Fruit fly (Drosophila melanogaster) whole organism, prepupa: ENCODE data around the gene CG8861.

Experiments
- Blimp-1 ChIP-seq: fragments of 200-800 bp; sonication (Bioruptor generic); optimal IDR thresholded peaks from 3 replicates; lab custom pipeline; 2017; ENCODE audit warnings: missing biosample characterization, missing genetic modification characterization, mild to moderate bottlenecking, moderate library complexity, missing genetic modification reagents
- CG10631 ChIP-seq: fragments of 200-800 bp; sonication (Bioruptor generic); optimal IDR thresholded peaks from 2 replicates; lab custom pipeline; 2016; ENCODE audit warnings: missing biosample characterization, missing genetic modification characterization
- CG10669 ChIP-seq: fragments of 200-800 bp; sonication (Bioruptor generic); optimal IDR thresholded peaks from 3 replicates; lab custom pipeline; 2018; ENCODE audit warnings: missing biosample characterization, mild to moderate bottlenecking, missing genetic modification characterization, moderate library complexity
- CG11294 ChIP-seq: fragments of 200-800 bp; sonication (Bioruptor generic); IDR thresholded peaks from 2 replicates; pipeline ENCODE4 v1.3.6; 2022; ENCODE audit warnings: missing biosample characterization, missing genetic modification characterization
- CG11762 ChIP-seq: fragments of 200-800 bp; sonication (Bioruptor generic); optimal IDR thresholded peaks from 3 replicates; lab custom pipeline; 2016; ENCODE audit warnings: missing biosample characterization, missing genetic modification characterization; ENCODE audit not compliant: insufficient read depth
- CG11902 ChIP-seq: fragments of 200-800 bp; sonication (Bioruptor generic); optimal IDR thresholded peaks from 3 replicates; lab custom pipeline; 2016; ENCODE audit warnings: missing biosample characterization, missing genetic modification characterization
- CG15336 ChIP-seq: fragments of 200-800 bp; sonication (Bioruptor generic); IDR thresholded peaks from 2 replicates; pipeline ENCODE4 v1.3.6; 2022; ENCODE audit warnings: missing biosample characterization, missing genetic modification characterization
- CG1621 ChIP-seq: fragments of 200-800 bp; sonication (Bioruptor generic); optimal IDR thresholded peaks from 3 replicates; lab custom pipeline; 2018; ENCODE audit warnings: missing biosample characterization, mild to moderate bottlenecking, missing genetic modification characterization
- CG16779 ChIP-seq: fragments of 200-800 bp; sonication (Bioruptor generic); optimal IDR thresholded peaks from 3 replicates; lab custom pipeline; 2017; ENCODE audit warnings: missing biosample characterization, mild to moderate bottlenecking, missing genetic modification characterization
- CG3032 ChIP-seq: fragments of 200-800 bp; optimal IDR thresholded peaks from 2 replicates; lab custom pipeline; 2019; ENCODE audit warnings: missing biosample characterization, mild to moderate bottlenecking, missing genetic modification characterization, moderate library complexity
- CG31627 ChIP-seq: fragments of 200-800 bp; sonication (Bioruptor generic); optimal IDR thresholded peaks from 3 replicates; lab custom pipeline; 2016; ENCODE audit warnings: missing biosample characterization, missing genetic modification characterization
- CG34406 ChIP-seq: fragments of 200-800 bp; sonication (Bioruptor generic); optimal IDR thresholded peaks from 3 replicates; lab custom pipeline; 2016; ENCODE audit warnings: missing biosample characterization, missing genetic modification characterization
- CG3919 ChIP-seq: fragments of 200-800 bp; sonication (Bioruptor generic); optimal IDR thresholded peaks from 3 replicates; lab custom pipeline; 2016; ENCODE audit warnings: missing biosample characterization, missing genetic modification characterization
- CG4318 ChIP-seq: fragments of 200-800 bp; sonication (Bioruptor generic); optimal IDR thresholded peaks from 3 replicates; lab custom pipeline; 2017; ENCODE audit warnings: missing biosample characterization, mild to moderate bottlenecking, missing genetic modification characterization
- CG6163 ChIP-seq: fragments of 200-800 bp; sonication (Bioruptor generic); IDR thresholded peaks from 3 replicates; pipeline ENCODE4 v1.3.6; 2022; ENCODE audit warnings: missing biosample characterization, missing genetic modification characterization
- CG6276 ChIP-seq: fragments of 200-800 bp; sonication (Bioruptor generic); optimal IDR thresholded peaks from 2 replicates; lab custom pipeline; 2017; ENCODE audit warnings: missing biosample characterization, mild to moderate bottlenecking, missing genetic modification characterization
- CG6808 ChIP-seq: fragments of 200-800 bp; sonication (Bioruptor generic); optimal IDR thresholded peaks from 3 replicates; lab custom pipeline; 2017; ENCODE audit warnings: missing biosample characterization, missing genetic modification characterization, mild to moderate bottlenecking, moderate library complexity, missing genetic modification reagents
- CG8119 ChIP-seq: fragments of 200-800 bp; sonication (Bioruptor generic); IDR thresholded peaks from 3 replicates; pipeline ENCODE4 v1.3.6; 2022; ENCODE audit warnings: missing biosample characterization, missing genetic modification characterization
- CG8319 ChIP-seq: fragments of 200-800 bp; sonication (Bioruptor generic); optimal IDR thresholded peaks from 3 replicates; lab custom pipeline; 2016; ENCODE audit warnings: missing biosample characterization, missing genetic modification characterization
- CG8632 ChIP-seq: fragments of 200-800 bp; sonication (Bioruptor generic); optimal IDR thresholded peaks from 3 replicates; lab custom pipeline; 2016; ENCODE audit warnings: missing biosample characterization, missing genetic modification characterization
- Eip78C ChIP-seq: fragments of 200-800 bp; sonication (Bioruptor generic); peaks from one replicate; lab custom pipeline; 2016; ENCODE audit warnings: missing biosample characterization, missing genetic modification characterization
- Ets96B ChIP-seq: fragments of 200-800 bp; optimal IDR thresholded peaks from 2 replicates; lab custom pipeline; 2019; ENCODE audit warnings: missing biosample characterization, mild to moderate bottlenecking, missing genetic modification characterization, moderate library complexity
- Gug ChIP-seq: fragments of 200-800 bp; sonication (Bioruptor generic); IDR thresholded peaks from 2 replicates; pipeline ENCODE4 v1.3.6; 2022; ENCODE audit warnings: missing biosample characterization, missing genetic modification characterization
- Hr38 ChIP-seq: sonication (Bioruptor generic); optimal IDR thresholded peaks from 2 replicates; lab custom pipeline; 2016; ENCODE audit warnings: missing biosample characterization, missing genetic modification characterization
- Hr39 ChIP-seq: fragments of 200-800 bp; sonication (Bioruptor generic); optimal IDR thresholded peaks from 2 replicates; lab custom pipeline; 2016; ENCODE audit warnings: missing biosample characterization, missing genetic modification characterization
- Hr4 ChIP-seq: fragments of 200-800 bp; sonication (Bioruptor generic); optimal IDR thresholded peaks from 3 replicates; lab custom pipeline; 2016; ENCODE audit warnings: missing biosample characterization, missing genetic modification characterization
- Met ChIP-seq: fragments of 200-800 bp; sonication (Bioruptor generic); optimal IDR thresholded peaks from 3 replicates; lab custom pipeline; 2016; ENCODE audit warnings: missing biosample characterization, missing genetic modification characterization
- Sox14 ChIP-seq: fragments of 200-800 bp; sonication (Bioruptor generic); optimal IDR thresholded peaks from 3 replicates; lab custom pipeline; 2016; ENCODE audit warnings: missing biosample characterization, missing genetic modification characterization
- Sox15 ChIP-seq: fragments of 200-800 bp; sonication (Bioruptor generic); optimal IDR thresholded peaks from 3 replicates; lab custom pipeline; 2016; ENCODE audit warnings: missing biosample characterization, missing genetic modification characterization
- acj6 ChIP-seq: fragments of 200-800 bp; sonication (Bioruptor generic); optimal IDR thresholded peaks from 3 replicates; lab custom pipeline; 2016; ENCODE audit warnings: missing biosample characterization, missing genetic modification characterization
- cyc ChIP-seq: fragments of 200-800 bp; sonication (Bioruptor generic); optimal IDR thresholded peaks from 3 replicates; lab custom pipeline; 2016; ENCODE audit warnings: missing biosample characterization, missing genetic modification characterization
- dac ChIP-seq: fragments of 200-800 bp; sonication (Bioruptor generic); optimal IDR thresholded peaks from 2 replicates; lab custom pipeline; 2017; ENCODE audit warnings: missing biosample characterization, mild to moderate bottlenecking, missing genetic modification characterization
- dsx ChIP-seq: fragments of 200-800 bp; optimal IDR thresholded peaks from 3 replicates; lab custom pipeline; 2019; ENCODE audit warnings: missing biosample characterization, mild to moderate bottlenecking, missing genetic modification characterization, moderate library complexity; ENCODE audit not compliant: poor library complexity, severe bottlenecking
- eg ChIP-seq: fragments of 200-800 bp; sonication (Bioruptor generic); IDR thresholded peaks from 3 replicates; pipeline ENCODE4 v1.3.6; 2022; ENCODE audit warnings: missing biosample characterization, missing genetic modification characterization
- esn ChIP-seq: fragments of 200-800 bp; sonication (Bioruptor generic); optimal IDR thresholded peaks from 2 replicates; lab custom pipeline; 2016; ENCODE audit warnings: missing biosample characterization, mild to moderate bottlenecking, missing genetic modification characterization, moderate library complexity
- fd59A ChIP-seq: fragments of 200-800 bp; sonication (Bioruptor generic); optimal IDR thresholded peaks from 2 replicates; lab custom pipeline; 2017; ENCODE audit warnings: missing biosample characterization, mild to moderate bottlenecking, missing genetic modification characterization, missing genetic modification reagents
- fd85E ChIP-seq: fragments of 200-800 bp; sonication (Bioruptor generic); optimal IDR thresholded peaks from 3 replicates; lab custom pipeline; 2016; ENCODE audit warnings: missing biosample characterization, missing genetic modification characterization
- fkh ChIP-seq: fragments of 200-800 bp; sonication (Bioruptor generic); optimal IDR thresholded peaks from 3 replicates; lab custom pipeline; 2017; ENCODE audit warnings: missing biosample characterization, mild to moderate bottlenecking, missing genetic modification characterization, moderate library complexity
- net ChIP-seq: fragments of 200-800 bp; sonication (Bioruptor generic); optimal IDR thresholded peaks from 3 replicates; lab custom pipeline; 2016; ENCODE audit warnings: missing biosample characterization, missing genetic modification characterization
- salr ChIP-seq, 2 experiments: fragments of 200-800 bp; sonication (Bioruptor generic); optimal IDR thresholded peaks; 3 replicates each; lab custom pipeline; 2016 to 2018; ENCODE audit warnings: missing biosample characterization in 2 of 2, missing genetic modification characterization in 2 of 2, mild to moderate bottlenecking in 1 of 2
- spab ChIP-seq: fragments of 200-800 bp; sonication (Bioruptor generic); optimal IDR thresholded peaks from 2 replicates; lab custom pipeline; 2017; ENCODE audit warnings: missing biosample characterization, mild to moderate bottlenecking, missing genetic modification characterization, missing genetic modification reagents
- ss ChIP-seq, 2 experiments: fragments of 200-800 bp; sonication (Bioruptor generic); optimal IDR thresholded peaks; 2 replicates in 1 of 2; 3 replicates in 1 of 2; lab custom pipeline; 2017 to 2018; ENCODE audit warnings: mild to moderate bottlenecking in 2 of 2, missing biosample characterization in 2 of 2, missing genetic modification characterization in 2 of 2, moderate library complexity in 1 of 2
- topi ChIP-seq: fragments of 200-800 bp; sonication (Bioruptor generic); optimal IDR thresholded peaks from 3 replicates; lab custom pipeline; 2016; ENCODE audit warnings: missing biosample characterization, missing genetic modification characterization

Gene CG8861

dm6 chr3R:9328411-9328810 is at the start of gene CG8861:
Gene CG8861, minus strand, starts transcription at chr3R:9328511.
- TF ChIP-seq Blimp-1 (GFP tag; lab: Kevin White, UChicago) = no peak
- no peak for TF ChIP-seq CG4318 (GFP tag; lab: Kevin White, UChicago)
- TF ChIP-seq CG10631 (GFP tag; lab: Kevin White, UChicago) = no peak
- TF ChIP-seq acj6 = no peak
- no peak for TF ChIP-seq salr (GFP tag; optimal IDR thresholded peaks at IDR 0.05; lab: Kevin White, UChicago)

- TF ChIP-seq CG3919 (GFP tag; lab: Kevin White, UChicago) (no peak), CG8319 (GFP tag; lab: Kevin White, UChicago) (no peak), dac (GFP tag; lab: Kevin White, UChicago) (no peak), eg (GFP tag; lab: Robert Waterston, UW) (no peak), dsx (GFP tag; lab: Kevin White, UChicago) (no peak), Sox15 (GFP tag; lab: Kevin White, UChicago) (no peak), CG16779 (no peak), cyc (GFP tag; lab: Kevin White, UChicago) (no peak)
- TF ChIP-seq, all 60 proteins: peak for 0
Measured at dm6 chr3R:9376789-9377188, 48.5 kb upstream of the CG8861 start.

dm6 chr3R:9370413-9370812 is 42.1 kb upstream of the CG8861 start:
- TF ChIP-seq CG8632 (no peak), Met (GFP tag; lab: Kevin White, UChicago) (peak; percentile 30), CG16779 (no peak), ss (GFP tag; optimal IDR thresholded peaks at IDR 0.05; lab: Kevin White, UChicago) (no peak), CG6163 (GFP tag; lab: Robert Waterston, UW) (no peak), cyc (GFP tag; lab: Kevin White, UChicago) (peak; percentile 21), spab (GFP tag; lab: Kevin White, UChicago) (no peak), CG8319 (GFP tag; lab: Kevin White, UChicago) (no peak), CG6808 (GFP tag; lab: Kevin White, UChicago) (no peak), fkh (no peak), Sox14 (no peak), Hr39 (GFP tag; lab: Kevin White, UChicago) (peak; percentile 29), fd85E (GFP tag; lab: Kevin White, UChicago) (no peak), CG11294 (no peak), CG31627 (GFP tag; lab: Kevin White, UChicago) (peak; percentile 13), CG8119 (GFP tag; lab: Robert Waterston, UW) (peak; percentile 58; the same call in 2 of the 3 replicates), esn (GFP tag; lab: Kevin White, UChicago) (no peak), CG1621 (tag; lab: Kevin White, UChicago) (no peak), Hr4 (GFP tag; lab: Kevin White, UChicago) (peak; percentile 50), CG4318 (GFP tag; lab: Kevin White, UChicago) (no peak), CG11902 (GFP tag; lab: Kevin White, UChicago) (no peak), eg (GFP tag; lab: Robert Waterston, UW) (no peak; the same call in 1 of the 3 replicates), fd59A (GFP tag; lab: Kevin White, UChicago) (no peak), Sox15 (GFP tag; lab: Kevin White, UChicago) (no peak), dac (GFP tag; lab: Kevin White, UChicago) (no peak), CG34406 (GFP tag; lab: Kevin White, UChicago) (no peak), CG3919 (GFP tag; lab: Kevin White, UChicago) (peak; percentile 5), CG15336 (GFP tag; lab: Robert Waterston, UW) (peak; percentile 53; the same call in 1 of the 2 replicates), CG6276 (GFP tag; lab: Kevin White, UChicago) (peak; percentile 36), Ets96B (no peak), topi (peak; percentile 7), Eip78C (GFP tag; lab: Kevin White, UChicago) (peak; percentile 71), CG10669 (GFP tag; lab: Kevin White, UChicago) (no peak), Gug (GFP tag; lab: Robert Waterston, UW) (no peak), net (GFP tag; lab: Kevin White, UChicago) (peak; percentile 11), CG11762 (no peak), CG3032 (tag; lab: Kevin White, UChicago) (no peak), Hr38 (GFP tag; lab: Kevin White, UChicago) (no peak)
